Fruit fly (Drosophila melanogaster) whole organism, prepupa: ENCODE results near the gene Or98b.

Experiments used
- Blimp-1 ChIP-seq: fragments of 200-800 bp; sonication (Bioruptor generic); optimal IDR thresholded peaks from 3 replicates; lab custom pipeline; 2017; ENCODE audit warnings: missing biosample characterization, missing genetic modification characterization, mild to moderate bottlenecking, moderate library complexity, missing genetic modification reagents
- CG11294 ChIP-seq: fragments of 200-800 bp; sonication (Bioruptor generic); IDR thresholded peaks from 2 replicates; pipeline ENCODE4 v1.3.6; 2022; ENCODE audit warnings: missing biosample characterization, missing genetic modification characterization
- CG11762 ChIP-seq: fragments of 200-800 bp; sonication (Bioruptor generic); optimal IDR thresholded peaks from 3 replicates; lab custom pipeline; 2016; ENCODE audit warnings: missing biosample characterization, missing genetic modification characterization; ENCODE audit not compliant: insufficient read depth
- CG16779 ChIP-seq: fragments of 200-800 bp; sonication (Bioruptor generic); optimal IDR thresholded peaks from 3 replicates; lab custom pipeline; 2017; ENCODE audit warnings: missing biosample characterization, mild to moderate bottlenecking, missing genetic modification characterization
- CG3032 ChIP-seq: fragments of 200-800 bp; optimal IDR thresholded peaks from 2 replicates; lab custom pipeline; 2019; ENCODE audit warnings: missing biosample characterization, mild to moderate bottlenecking, missing genetic modification characterization, moderate library complexity
- CG31627 ChIP-seq: fragments of 200-800 bp; sonication (Bioruptor generic); optimal IDR thresholded peaks from 3 replicates; lab custom pipeline; 2016; ENCODE audit warnings: missing biosample characterization, missing genetic modification characterization
- CG32006 ChIP-seq: fragments of 200-800 bp; sonication (Bioruptor generic); optimal IDR thresholded peaks from 3 replicates; lab custom pipeline; 2017; ENCODE audit warnings: missing biosample characterization, mild to moderate bottlenecking, missing genetic modification characterization
- CG3919 ChIP-seq: fragments of 200-800 bp; sonication (Bioruptor generic); optimal IDR thresholded peaks from 3 replicates; lab custom pipeline; 2016; ENCODE audit warnings: missing biosample characterization, missing genetic modification characterization
- CG4318 ChIP-seq: fragments of 200-800 bp; sonication (Bioruptor generic); optimal IDR thresholded peaks from 3 replicates; lab custom pipeline; 2017; ENCODE audit warnings: missing biosample characterization, mild to moderate bottlenecking, missing genetic modification characterization
- CG6163 ChIP-seq: fragments of 200-800 bp; sonication (Bioruptor generic); IDR thresholded peaks from 3 replicates; pipeline ENCODE4 v1.3.6; 2022; ENCODE audit warnings: missing biosample characterization, missing genetic modification characterization
- CG6808 ChIP-seq: fragments of 200-800 bp; sonication (Bioruptor generic); optimal IDR thresholded peaks from 3 replicates; lab custom pipeline; 2017; ENCODE audit warnings: missing biosample characterization, missing genetic modification characterization, mild to moderate bottlenecking, moderate library complexity, missing genetic modification reagents
- CG6854 ChIP-seq: fragments of 200-800 bp; sonication (Bioruptor generic); optimal IDR thresholded peaks from 2 replicates; lab custom pipeline; 2017; ENCODE audit warnings: missing biosample characterization, mild to moderate bottlenecking, missing genetic modification characterization
- CG7368 ChIP-seq: fragments of 200-800 bp; sonication (Bioruptor generic); optimal IDR thresholded peaks from 3 replicates; lab custom pipeline; 2016; ENCODE audit warnings: missing biosample characterization, missing genetic modification characterization
- CG8119 ChIP-seq: fragments of 200-800 bp; sonication (Bioruptor generic); IDR thresholded peaks from 3 replicates; pipeline ENCODE4 v1.3.6; 2022; ENCODE audit warnings: missing biosample characterization, missing genetic modification characterization
- CG8319 ChIP-seq: fragments of 200-800 bp; sonication (Bioruptor generic); optimal IDR thresholded peaks from 3 replicates; lab custom pipeline; 2016; ENCODE audit warnings: missing biosample characterization, missing genetic modification characterization
- CG8632 ChIP-seq: fragments of 200-800 bp; sonication (Bioruptor generic); optimal IDR thresholded peaks from 3 replicates; lab custom pipeline; 2016; ENCODE audit warnings: missing biosample characterization, missing genetic modification characterization
- CG9139 ChIP-seq: fragments of 200-800 bp; sonication (Bioruptor generic); optimal IDR thresholded peaks from 3 replicates; lab custom pipeline; 2017; ENCODE audit warnings: missing biosample characterization, mild to moderate bottlenecking, missing genetic modification characterization
- Eip75B ChIP-seq: fragments of 200-800 bp; sonication (Bioruptor generic); optimal IDR thresholded peaks from 3 replicates; lab custom pipeline; 2016; ENCODE audit warnings: missing biosample characterization, missing genetic modification characterization
- Eip78C ChIP-seq: fragments of 200-800 bp; sonication (Bioruptor generic); peaks from one replicate; lab custom pipeline; 2016; ENCODE audit warnings: missing biosample characterization, missing genetic modification characterization
- Eip93F ChIP-seq: fragments of 200-800 bp; sonication (Bioruptor generic); optimal IDR thresholded peaks from 2 replicates; lab custom pipeline; 2016; ENCODE audit warnings: missing biosample characterization, mild to moderate bottlenecking, missing genetic modification characterization
- Ets96B ChIP-seq: fragments of 200-800 bp; optimal IDR thresholded peaks from 2 replicates; lab custom pipeline; 2019; ENCODE audit warnings: missing biosample characterization, mild to moderate bottlenecking, missing genetic modification characterization, moderate library complexity
- Hr38 ChIP-seq: sonication (Bioruptor generic); optimal IDR thresholded peaks from 2 replicates; lab custom pipeline; 2016; ENCODE audit warnings: missing biosample characterization, missing genetic modification characterization
- Hr39 ChIP-seq: fragments of 200-800 bp; sonication (Bioruptor generic); optimal IDR thresholded peaks from 2 replicates; lab custom pipeline; 2016; ENCODE audit warnings: missing biosample characterization, missing genetic modification characterization
- Hr4 ChIP-seq: fragments of 200-800 bp; sonication (Bioruptor generic); optimal IDR thresholded peaks from 3 replicates; lab custom pipeline; 2016; ENCODE audit warnings: missing biosample characterization, missing genetic modification characterization
- Met ChIP-seq: fragments of 200-800 bp; sonication (Bioruptor generic); optimal IDR thresholded peaks from 3 replicates; lab custom pipeline; 2016; ENCODE audit warnings: missing biosample characterization, missing genetic modification characterization
- OdsH ChIP-seq: fragments of 200-800 bp; sonication (Bioruptor generic); optimal IDR thresholded peaks from 3 replicates; lab custom pipeline; 2016; ENCODE audit warnings: missing biosample characterization, missing genetic modification characterization
- Smox ChIP-seq: fragments of 200-800 bp; sonication (Bioruptor generic); optimal IDR thresholded peaks from 3 replicates; lab custom pipeline; 2016; ENCODE audit warnings: missing biosample characterization, missing genetic modification characterization
- Sox102F ChIP-seq: fragments of 200-800 bp; sonication (Bioruptor generic); optimal IDR thresholded peaks from 2 replicates; lab custom pipeline; 2016; ENCODE audit warnings: missing biosample characterization, mild to moderate bottlenecking, missing genetic modification characterization
- Sox14 ChIP-seq: fragments of 200-800 bp; sonication (Bioruptor generic); optimal IDR thresholded peaks from 3 replicates; lab custom pipeline; 2016; ENCODE audit warnings: missing biosample characterization, missing genetic modification characterization
- Sox15 ChIP-seq: fragments of 200-800 bp; sonication (Bioruptor generic); optimal IDR thresholded peaks from 3 replicates; lab custom pipeline; 2016; ENCODE audit warnings: missing biosample characterization, missing genetic modification characterization
- acj6 ChIP-seq: fragments of 200-800 bp; sonication (Bioruptor generic); optimal IDR thresholded peaks from 3 replicates; lab custom pipeline; 2016; ENCODE audit warnings: missing biosample characterization, missing genetic modification characterization
- dsx ChIP-seq: fragments of 200-800 bp; optimal IDR thresholded peaks from 3 replicates; lab custom pipeline; 2019; ENCODE audit warnings: missing biosample characterization, mild to moderate bottlenecking, missing genetic modification characterization, moderate library complexity; ENCODE audit not compliant: poor library complexity, severe bottlenecking
- esn ChIP-seq: fragments of 200-800 bp; sonication (Bioruptor generic); optimal IDR thresholded peaks from 2 replicates; lab custom pipeline; 2016; ENCODE audit warnings: missing biosample characterization, mild to moderate bottlenecking, missing genetic modification characterization, moderate library complexity
- fd85E ChIP-seq: fragments of 200-800 bp; sonication (Bioruptor generic); optimal IDR thresholded peaks from 3 replicates; lab custom pipeline; 2016; ENCODE audit warnings: missing biosample characterization, missing genetic modification characterization
- fkh ChIP-seq: fragments of 200-800 bp; sonication (Bioruptor generic); optimal IDR thresholded peaks from 3 replicates; lab custom pipeline; 2017; ENCODE audit warnings: missing biosample characterization, mild to moderate bottlenecking, missing genetic modification characterization, moderate library complexity
- lz ChIP-seq: fragments of 200-800 bp; sonication (Bioruptor generic); optimal IDR thresholded peaks from 3 replicates; lab custom pipeline; 2016; ENCODE audit warnings: missing biosample characterization, missing genetic modification characterization
- net ChIP-seq: fragments of 200-800 bp; sonication (Bioruptor generic); optimal IDR thresholded peaks from 3 replicates; lab custom pipeline; 2016; ENCODE audit warnings: missing biosample characterization, missing genetic modification characterization
- pdm3 ChIP-seq: fragments of 200-800 bp; sonication (Bioruptor generic); optimal IDR thresholded peaks from 3 replicates; lab custom pipeline; 2016; ENCODE audit warnings: missing biosample characterization, missing genetic modification characterization
- spab ChIP-seq: fragments of 200-800 bp; sonication (Bioruptor generic); optimal IDR thresholded peaks from 2 replicates; lab custom pipeline; 2017; ENCODE audit warnings: missing biosample characterization, mild to moderate bottlenecking, missing genetic modification characterization, missing genetic modification reagents
- ss ChIP-seq, 2 experiments: fragments of 200-800 bp; sonication (Bioruptor generic); optimal IDR thresholded peaks; 2 replicates in 1 of 2; 3 replicates in 1 of 2; lab custom pipeline; 2017 to 2018; ENCODE audit warnings: mild to moderate bottlenecking in 2 of 2, missing biosample characterization in 2 of 2, missing genetic modification characterization in 2 of 2, moderate library complexity in 1 of 2
- svp ChIP-seq: fragments of 200-800 bp; sonication (Bioruptor generic); peaks from one replicate; lab custom pipeline; 2016; ENCODE audit warnings: missing biosample characterization, missing genetic modification characterization
- topi ChIP-seq: fragments of 200-800 bp; sonication (Bioruptor generic); optimal IDR thresholded peaks from 3 replicates; lab custom pipeline; 2016; ENCODE audit warnings: missing biosample characterization, missing genetic modification characterization
- vri ChIP-seq: fragments of 200-800 bp; sonication (Bioruptor generic); optimal IDR thresholded peaks from 3 replicates; lab custom pipeline; 2016; ENCODE audit warnings: missing biosample characterization, mild to moderate bottlenecking, missing genetic modification characterization

Gene Or98b

DNA sequence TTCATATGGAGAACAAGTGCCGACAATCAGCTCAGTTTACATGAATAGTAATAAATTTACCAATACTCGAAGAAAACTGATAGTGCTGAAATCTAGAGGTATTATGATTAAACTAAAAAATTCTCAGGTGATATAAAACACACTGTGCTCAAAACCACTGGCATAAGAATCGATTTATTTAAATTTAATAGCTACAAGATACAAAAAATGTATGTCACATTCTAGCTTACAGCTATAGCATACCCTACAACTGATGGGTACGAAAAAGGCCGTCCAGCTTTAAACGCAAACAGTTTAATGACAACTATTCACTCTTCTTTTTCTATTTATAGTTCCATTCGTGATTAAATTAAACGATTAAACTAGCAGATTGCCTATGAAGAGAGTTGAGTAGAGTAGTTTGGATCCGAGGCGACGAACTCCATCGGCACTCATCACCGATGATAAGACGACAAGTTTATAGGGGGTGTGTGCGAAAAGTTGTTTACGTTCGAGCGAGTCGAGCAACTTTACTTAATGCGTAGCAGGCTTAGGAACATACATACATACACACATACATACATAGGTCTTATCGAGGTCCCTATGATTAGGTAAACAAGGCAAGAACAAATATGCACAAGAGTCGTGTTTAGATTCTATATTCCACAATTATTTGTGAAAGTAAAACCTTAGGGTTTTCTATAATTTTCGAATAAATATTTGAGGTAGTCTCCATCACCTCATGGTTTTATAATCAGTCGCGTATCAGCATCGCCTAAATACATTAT lies 23.1 kb upstream of the Or98b start (continued):
- TF ChIP-seq Ets96B (tag; lab: Kevin White, UChicago) (peak; percentile 84), Sox15 (GFP tag; lab: Kevin White, UChicago) (peak; percentile 30), Eip93F (no peak), vri (GFP tag; lab: Kevin White, UChicago) (no peak), lz (GFP tag; lab: Kevin White, UChicago) (peak; percentile 26), dsx (GFP tag; lab: Kevin White, UChicago) (peak; percentile 58), Hr39 (peak; percentile 21), CG11294 (GFP tag; lab: Robert Waterston, UW) (peak; percentile 87), CG8119 (GFP tag; lab: Robert Waterston, UW) (peak; percentile 82), ss (GFP tag; optimal IDR thresholded peaks at IDR 0.05; lab: Kevin White, UChicago) (peak; percentile 30 to 67), Sox14 (peak; percentile 80), spab (peak; percentile 57), esn (GFP tag; lab: Kevin White, UChicago) (peak; percentile 20), Hr38 (GFP tag; lab: Kevin White, UChicago) (no peak), CG8319 (GFP tag; lab: Kevin White, UChicago) (no peak), CG9139 (GFP tag; lab: Kevin White, UChicago) (no peak), CG32006 (peak; percentile 91), CG7368 (no peak), net (GFP tag; lab: Kevin White, UChicago) (peak; percentile 79), CG6163 (peak; percentile 88), CG3032 (peak; percentile 79), CG4318 (GFP tag; lab: Kevin White, UChicago) (peak; percentile 79), fd85E (GFP tag; lab: Kevin White, UChicago) (no peak), pdm3 (GFP tag; lab: Kevin White, UChicago) (peak; percentile 76)

DNA sequence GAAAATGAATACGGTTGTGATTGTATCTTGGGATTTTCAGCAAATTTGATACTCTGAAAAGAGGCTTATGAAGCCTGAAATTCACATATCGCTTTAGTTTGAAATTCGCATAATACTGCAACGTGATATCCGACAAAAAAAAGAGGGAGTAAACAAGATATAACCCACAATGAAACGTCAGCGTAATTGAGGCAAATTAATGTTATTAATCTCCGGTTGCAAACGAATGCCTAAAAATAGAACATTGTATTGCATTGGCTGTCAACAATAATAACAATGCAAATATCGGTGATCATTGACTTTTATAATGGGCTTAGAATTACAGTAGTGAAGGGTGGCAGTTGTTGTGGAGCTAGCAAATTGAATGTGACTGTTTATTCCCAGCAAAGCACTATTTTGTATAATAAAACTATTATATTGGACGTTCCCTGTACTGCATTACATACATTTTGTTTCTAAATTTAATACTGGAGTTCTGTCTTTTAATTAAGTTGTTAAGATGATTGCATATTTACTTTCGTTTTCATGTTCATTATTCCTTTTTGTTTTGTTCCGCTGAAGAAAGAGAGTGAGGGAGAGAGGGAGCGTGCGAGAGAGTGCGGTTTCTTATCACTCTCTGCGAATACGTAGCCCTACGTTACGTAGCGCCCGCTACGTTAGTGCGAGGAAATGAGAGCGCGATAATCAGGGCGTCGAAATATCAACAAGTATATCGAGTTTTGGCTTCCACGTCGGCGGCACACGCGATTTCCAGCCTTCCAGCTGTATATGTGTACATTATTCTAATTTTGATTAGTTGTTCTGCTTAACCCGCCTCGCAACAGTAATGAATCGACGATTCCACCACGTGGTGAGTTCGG lies 21.5 kb upstream of the Or98b start:
- peak; percentile 8 for TF ChIP-seq Sox102F (GFP tag; lab: Kevin White, UChicago)
- TF ChIP-seq Eip75B (GFP tag; lab: Kevin White, UChicago): peak; percentile 10
- peak; percentile 7 for TF ChIP-seq CG32006
- TF ChIP-seq Eip93F: no peak
- TF ChIP-seq dsx (GFP tag; lab: Kevin White, UChicago): peak; percentile 10
- peak; percentile 8 for TF ChIP-seq lz (GFP tag; lab: Kevin White, UChicago)
- peak; percentile 25 for TF ChIP-seq CG3919 (GFP tag; lab: Kevin White, UChicago)
- TF ChIP-seq CG31627: peak; percentile 11
- TF ChIP-seq topi (GFP tag; lab: Kevin White, UChicago): no peak
- TF ChIP-seq CG8119 (GFP tag; lab: Robert Waterston, UW): peak; percentile 32; the same call in 1 of the 3 replicates
- TF ChIP-seq Eip78C (GFP tag; lab: Kevin White, UChicago): peak; percentile 68
- peak; percentile 20 for TF ChIP-seq acj6 (GFP tag; lab: Kevin White, UChicago)
- peak; percentile 21 for TF ChIP-seq OdsH (GFP tag; lab: Kevin White, UChicago)
- TF ChIP-seq CG6808 (GFP tag; lab: Kevin White, UChicago): peak; percentile 14
- peak; percentile 6 for TF ChIP-seq Hr4 (GFP tag; lab: Kevin White, UChicago)
- TF ChIP-seq CG6854 (GFP tag; lab: Kevin White, UChicago): peak; percentile 28
- peak; percentile 1 for TF ChIP-seq CG3032
- TF ChIP-seq CG11762: no peak
- TF ChIP-seq CG16779 (tag; lab: Kevin White, UChicago): no peak
- peak; percentile 93 for TF ChIP-seq Blimp-1 (GFP tag; lab: Kevin White, UChicago)
- peak; percentile 75 for TF ChIP-seq fkh (GFP tag; lab: Kevin White, UChicago)
- TF ChIP-seq ss (GFP tag; optimal IDR thresholded peaks at IDR 0.05; lab: Kevin White, UChicago): peak in 1 of 2 experiments; percentile 50
- peak; percentile 56; the same call in 2 of the 3 replicates for TF ChIP-seq CG6163
- peak; percentile 18 for TF ChIP-seq svp (GFP tag; lab: Kevin White, UChicago)
- TF ChIP-seq vri (GFP tag; lab: Kevin White, UChicago): peak; percentile 60
- TF ChIP-seq Met (GFP tag; lab: Kevin White, UChicago): peak; percentile 13
- TF ChIP-seq pdm3 (GFP tag; lab: Kevin White, UChicago): no peak
- peak; percentile 23 for TF ChIP-seq CG8632 (GFP tag; lab: Kevin White, UChicago)
- peak; percentile 35 for TF ChIP-seq Smox
- TF ChIP-seq Hr38 (GFP tag; lab: Kevin White, UChicago): no peak
